Worm (Caenorhabditis elegans) whole organism, early embryonic: ENCODE data around the gene ivns-1.

Experiments
- B0310.2 ChIP-seq: sonication (generic microtip); optimal IDR thresholded peaks from 2 replicates; lab custom pipeline; 2016; ENCODE audit warnings: mild to moderate bottlenecking, missing genetic modification characterization, missing compliant biosample characterization
- aly-1 ChIP-seq: sonication (generic microtip); optimal IDR thresholded peaks from 2 replicates; lab custom pipeline; 2016; ENCODE audit warnings: missing genetic modification characterization, missing compliant biosample characterization
- ama-1 ChIP-seq: fragments of 150-350 bp; optimal IDR thresholded peaks from 2 replicates; lab custom pipeline; 2014
- ceh-13 ChIP-seq: fragments of 200-800 bp; sonication (Bioruptor generic); optimal IDR thresholded peaks from 2 replicates; lab custom pipeline; 2018; ENCODE audit warnings: mild to moderate bottlenecking, missing genetic modification characterization, missing compliant biosample characterization
- ceh-36 ChIP-seq: sonication (generic microtip); optimal IDR thresholded peaks from 2 replicates; lab custom pipeline; 2016; ENCODE audit warnings: missing genetic modification characterization, inconsistent platforms, missing compliant biosample characterization
- flt-1 ChIP-seq: fragments of 200-800 bp; sonication (Bioruptor generic); IDR thresholded peaks from 2 replicates; pipeline ENCODE4 v1.3.6; 2022; ENCODE audit warnings: missing genetic modification characterization, missing compliant biosample characterization
- hmbx-1 ChIP-seq: sonication (generic microtip); optimal IDR thresholded peaks from 2 replicates; lab custom pipeline; 2016; ENCODE audit warnings: mild to moderate bottlenecking, missing genetic modification characterization, missing compliant biosample characterization
- pes-1 ChIP-seq: fragments of 200-800 bp; sonication (Bioruptor generic); IDR thresholded peaks from 2 replicates; pipeline ENCODE4 v1.3.6; 2022; ENCODE audit warnings: missing genetic modification reagents, missing genetic modification characterization, missing compliant biosample characterization
- tra-4 ChIP-seq: sonication (generic microtip); optimal IDR thresholded peaks from 2 replicates; lab custom pipeline; 2017; ENCODE audit warnings: missing genetic modification characterization, missing compliant biosample characterization

DNA sequence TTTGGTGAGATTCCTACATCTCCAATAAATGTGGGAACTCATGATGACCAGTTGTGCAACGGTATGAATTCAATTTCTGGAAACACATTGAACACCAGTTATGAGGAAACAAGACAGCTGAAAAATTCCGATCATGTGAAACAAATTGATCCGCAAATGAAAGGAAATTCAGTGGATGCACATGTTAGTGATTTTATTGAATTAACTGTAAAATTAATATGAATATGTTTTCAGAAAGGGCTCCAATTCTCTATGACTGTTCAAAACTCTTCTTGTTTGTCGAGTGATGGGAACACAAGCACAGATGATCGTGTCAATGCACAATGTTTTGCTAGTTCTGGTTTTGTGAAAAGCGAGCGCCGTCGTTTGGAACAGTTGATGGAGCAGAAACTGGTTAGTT, 13.8 kb downstream of the ivns-1 start:
- no peak for TF ChIP-seq flt-1 (GFP tag; lab: Robert Waterston, UW)
- no peak for TF ChIP-seq pes-1 (GFP tag; lab: Robert Waterston, UW)
- no peak for TF ChIP-seq aly-1
- no peak for TF ChIP-seq hmbx-1 (tag; lab: Kevin White, UChicago)
- no peak for TF ChIP-seq ceh-13 (GFP tag; lab: Kevin White, UChicago)
- TF ChIP-seq ama-1 (lab: Kevin White, UChicago), result no peak
- TF ChIP-seq tra-4 (tag; lab: Kevin White, UChicago), result no peak
- no peak for TF ChIP-seq B0310.2 (tag; lab: Kevin White, UChicago)
- no peak for TF ChIP-seq ceh-36 (tag; lab: Kevin White, UChicago)
